Fruit fly (Drosophila melanogaster) whole organism, embryonic: Measurements from ENCODE around the gene eIF4A.

Experiments used
- BtbVII ChIP-seq: fragments of 200-800 bp; sonication (Bioruptor generic); optimal IDR thresholded peaks from 3 replicates; lab custom pipeline; 2017; ENCODE audit warnings: missing biosample characterization, mild to moderate bottlenecking, missing genetic modification characterization
- CG11247 ChIP-seq: fragments of 200-800 bp; sonication (Bioruptor generic); IDR thresholded peaks from 2 replicates; pipeline ENCODE4 v1.3.6; 2022; ENCODE audit warnings: missing biosample characterization, missing genetic modification characterization
- CG12219 ChIP-seq: fragments of 200-800 bp; sonication (Bioruptor generic); optimal IDR thresholded peaks from 3 replicates; lab custom pipeline; 2018; ENCODE audit warnings: missing biosample characterization, mild to moderate bottlenecking, missing genetic modification characterization
- CG12299 ChIP-seq: fragments of 200-800 bp; sonication (Bioruptor generic); optimal IDR thresholded peaks from 2 replicates; lab custom pipeline; 2018; ENCODE audit warnings: missing biosample characterization, mild to moderate bottlenecking, missing genetic modification characterization
- CG13296 ChIP-seq: fragments of 200-800 bp; sonication (Bioruptor generic); optimal IDR thresholded peaks from 3 replicates; lab custom pipeline; 2018; ENCODE audit warnings: missing biosample characterization, mild to moderate bottlenecking, missing genetic modification characterization
- CG14441 ChIP-seq: fragments of 200-800 bp; sonication (Bioruptor generic); IDR thresholded peaks from 2 replicates; pipeline ENCODE4 v1.3.6; 2022; ENCODE audit warnings: missing biosample characterization, missing genetic modification characterization
- CG16863 ChIP-seq: fragments of 200-800 bp; sonication (Bioruptor generic); optimal IDR thresholded peaks from 3 replicates; lab custom pipeline; 2016; ENCODE audit warnings: missing biosample characterization, missing genetic modification characterization
- CG17385 ChIP-seq: fragments of 200-800 bp; sonication (Bioruptor generic); optimal IDR thresholded peaks from 3 replicates; lab custom pipeline; 2018; ENCODE audit warnings: missing biosample characterization, mild to moderate bottlenecking, missing genetic modification characterization
- CG17829 ChIP-seq: fragments of 200-800 bp; optimal IDR thresholded peaks from 2 replicates; lab custom pipeline; 2019; ENCODE audit warnings: missing biosample characterization, mild to moderate bottlenecking, missing genetic modification characterization, moderate library complexity
- CG2116 ChIP-seq: fragments of 200-800 bp; sonication (Bioruptor generic); optimal IDR thresholded peaks from 3 replicates; lab custom pipeline; 2018; ENCODE audit warnings: missing biosample characterization, mild to moderate bottlenecking, missing genetic modification characterization
- CG2875 ChIP-seq: fragments of 200-800 bp; sonication (Bioruptor generic); optimal IDR thresholded peaks from 2 replicates; lab custom pipeline; 2017; ENCODE audit warnings: missing biosample characterization, mild to moderate bottlenecking, missing genetic modification characterization, missing genetic modification reagents
- CG30431 ChIP-seq: fragments of 200-800 bp; sonication (Bioruptor generic); optimal IDR thresholded peaks from 2 replicates; lab custom pipeline; 2017; ENCODE audit warnings: missing biosample characterization, missing genetic modification characterization
- CG43689 ChIP-seq: fragments of 200-800 bp; sonication (Bioruptor generic); IDR thresholded peaks from 2 replicates; pipeline ENCODE4 v1.3.6; 2022; ENCODE audit warnings: missing biosample characterization, missing genetic modification characterization
- CG9797 ChIP-seq: fragments of 200-800 bp; sonication (Bioruptor generic); optimal IDR thresholded peaks from 3 replicates; lab custom pipeline; 2018; ENCODE audit warnings: missing biosample characterization, mild to moderate bottlenecking, missing genetic modification characterization
- Camta ChIP-seq: fragments of 200-800 bp; sonication (Bioruptor generic); optimal IDR thresholded peaks from 2 replicates; lab custom pipeline; 2016; ENCODE audit warnings: missing biosample characterization, missing genetic modification characterization
- Chrac-16 ChIP-seq: fragments of 200-800 bp; sonication (Bioruptor generic); optimal IDR thresholded peaks from 3 replicates; lab custom pipeline; 2016; ENCODE audit warnings: missing biosample characterization, missing genetic modification characterization
- CoRest ChIP-seq: fragments of 200-800 bp; sonication (Bioruptor generic); optimal IDR thresholded peaks from 3 replicates; lab custom pipeline; 2018; ENCODE audit warnings: missing biosample characterization, mild to moderate bottlenecking, missing genetic modification characterization, moderate library complexity
- Dbx ChIP-seq: fragments of 200-800 bp; sonication (Bioruptor generic); IDR thresholded peaks from 3 replicates; pipeline ENCODE4 v1.3.6; 2022; ENCODE audit warnings: missing biosample characterization, missing genetic modification characterization
- Deaf1 ChIP-seq: fragments of 200-800 bp; optimal IDR thresholded peaks from 3 replicates; lab custom pipeline; 2019; ENCODE audit warnings: missing biosample characterization, mild to moderate bottlenecking, missing genetic modification characterization, moderate library complexity
- Fer3 ChIP-seq: fragments of 200-800 bp; sonication (Bioruptor generic); optimal IDR thresholded peaks from 2 replicates; lab custom pipeline; 2018; ENCODE audit warnings: missing biosample characterization, mild to moderate bottlenecking, missing genetic modification characterization, moderate library complexity
- GATAe ChIP-seq: fragments of 200-800 bp; sonication (Bioruptor generic); conservative IDR thresholded peaks from 2 replicates; pipeline ENCODE4 v1.3.6; 2022; ENCODE audit warnings: missing biosample characterization, missing genetic modification characterization
- HLH3B ChIP-seq: fragments of 200-800 bp; sonication (Bioruptor generic); IDR thresholded peaks from 2 replicates; pipeline ENCODE4 v1.3.6; 2022; ENCODE audit warnings: missing biosample characterization, missing genetic modification characterization
- Kr ChIP-seq: fragments of 200-800 bp; sonication (Bioruptor generic); optimal IDR thresholded peaks from 2 replicates; lab custom pipeline; 2017; ENCODE audit warnings: missing biosample characterization, mild to moderate bottlenecking, missing genetic modification characterization
- MESR4 ChIP-seq: fragments of 200-800 bp; sonication (Bioruptor generic); optimal IDR thresholded peaks from 2 replicates; lab custom pipeline; 2018; ENCODE audit warnings: missing biosample characterization, mild to moderate bottlenecking, missing genetic modification characterization, moderate library complexity
- Meics ChIP-seq: fragments of 200-800 bp; sonication (Bioruptor generic); optimal IDR thresholded peaks from 2 replicates; lab custom pipeline; 2017; ENCODE audit warnings: missing biosample characterization, mild to moderate bottlenecking, missing genetic modification characterization
- Mes4 ChIP-seq: fragments of 200-800 bp; sonication (Bioruptor generic); optimal IDR thresholded peaks from 2 replicates; lab custom pipeline; 2016; ENCODE audit warnings: missing biosample characterization, missing genetic modification characterization
- PHDP ChIP-seq: fragments of 200-800 bp; sonication (Bioruptor generic); optimal IDR thresholded peaks from 3 replicates; lab custom pipeline; 2018; ENCODE audit warnings: missing biosample characterization, mild to moderate bottlenecking, missing genetic modification characterization, moderate library complexity
- Pdp1 ChIP-seq, 2 experiments: fragments of 200-800 bp; sonication (Bioruptor generic); optimal IDR thresholded peaks; 3 replicates each; lab custom pipeline; 2016; ENCODE audit warnings: missing biosample characterization in 2 of 2, missing genetic modification characterization in 2 of 2, mild to moderate bottlenecking in 1 of 2, moderate library complexity in 1 of 2
- Scr ChIP-seq: fragments of 200-800 bp; sonication (Bioruptor generic); IDR thresholded peaks from 2 replicates; pipeline ENCODE4 v1.3.6; 2022; ENCODE audit warnings: missing biosample characterization, missing genetic modification characterization; ENCODE audit not compliant: partially characterized antibody
- Sin3A ChIP-seq: fragments of >200 bp; optimal IDR thresholded peaks from 2 replicates; lab custom pipeline; 2018
- Ssrp ChIP-seq: fragments of 200-800 bp; sonication (Bioruptor generic); optimal IDR thresholded peaks from 2 replicates; lab custom pipeline; 2018; ENCODE audit warnings: missing biosample characterization, mild to moderate bottlenecking, missing genetic modification characterization, moderate library complexity
- Trl ChIP-seq, 3 experiments: fragments of >200 bp in 2 of 3; fragments of 200-800 bp in 1 of 3; sonication (Bioruptor generic) in 1 of 3; optimal IDR thresholded peaks; 2 replicates in 1 of 3; 3 replicates in 2 of 3; lab custom pipeline; 2016 to 2017; ENCODE audit warnings: missing biosample characterization in 1 of 3, missing genetic modification characterization in 1 of 3
- YL-1 ChIP-seq: fragments of 200-800 bp; sonication (Bioruptor generic); optimal IDR thresholded peaks from 3 replicates; lab custom pipeline; 2017; ENCODE audit warnings: missing biosample characterization, mild to moderate bottlenecking, missing genetic modification characterization
- aop ChIP-seq: fragments of 200-800 bp; sonication (Bioruptor generic); IDR thresholded peaks from 2 replicates; pipeline ENCODE4 v1.3.6; 2022; ENCODE audit warnings: missing biosample characterization, missing genetic modification characterization
- bowl ChIP-seq: fragments of 200-800 bp; sonication (Bioruptor generic); IDR thresholded peaks from 2 replicates; pipeline ENCODE4 v1.3.6; 2022; ENCODE audit warnings: missing biosample characterization, missing genetic modification characterization
- dm ChIP-seq: fragments of 200-800 bp; sonication (Bioruptor generic); optimal IDR thresholded peaks from 3 replicates; lab custom pipeline; 2016; ENCODE audit warnings: missing biosample characterization, missing genetic modification characterization
- emc ChIP-seq: fragments of 200-800 bp; sonication (Bioruptor generic); optimal IDR thresholded peaks from 2 replicates; lab custom pipeline; 2016; ENCODE audit warnings: missing biosample characterization, missing genetic modification characterization
- fd3F ChIP-seq: fragments of 200-800 bp; sonication (Bioruptor generic); optimal IDR thresholded peaks from 2 replicates; lab custom pipeline; 2018; ENCODE audit warnings: missing biosample characterization, mild to moderate bottlenecking, missing genetic modification characterization, moderate library complexity
- fd96Cb ChIP-seq: fragments of 200-800 bp; sonication (Bioruptor generic); optimal IDR thresholded peaks from 2 replicates; lab custom pipeline; 2018; ENCODE audit warnings: missing biosample characterization, mild to moderate bottlenecking, missing genetic modification characterization, moderate library complexity
- grau ChIP-seq: fragments of 200-800 bp; optimal IDR thresholded peaks from 3 replicates; lab custom pipeline; 2019; ENCODE audit warnings: missing biosample characterization, mild to moderate bottlenecking, missing genetic modification characterization, moderate library complexity
- lab ChIP-seq: fragments of 200-800 bp; sonication (Bioruptor generic); optimal IDR thresholded peaks from 3 replicates; lab custom pipeline; 2017; ENCODE audit warnings: missing biosample characterization, missing genetic modification characterization, mild to moderate bottlenecking, moderate library complexity, missing genetic modification reagents
- lilli ChIP-seq: fragments of 200-800 bp; sonication (Bioruptor generic); optimal IDR thresholded peaks from 3 replicates; lab custom pipeline; 2016; ENCODE audit warnings: missing biosample characterization, missing genetic modification characterization
- nmo ChIP-seq: fragments of 200-800 bp; sonication (Bioruptor generic); optimal IDR thresholded peaks from 2 replicates; lab custom pipeline; 2018; ENCODE audit warnings: missing biosample characterization, mild to moderate bottlenecking, missing genetic modification characterization, moderate library complexity
- org-1 ChIP-seq: fragments of 200-800 bp; sonication (Bioruptor generic); optimal IDR thresholded peaks from 2 replicates; lab custom pipeline; 2017; ENCODE audit warnings: missing biosample characterization, missing genetic modification characterization
- pb ChIP-seq: fragments of 200-800 bp; sonication (Bioruptor generic); optimal IDR thresholded peaks from 3 replicates; lab custom pipeline; 2016; ENCODE audit warnings: missing biosample characterization, missing genetic modification characterization
- pho ChIP-seq: fragments of 200-800 bp; sonication (Bioruptor generic); optimal IDR thresholded peaks from 2 replicates; lab custom pipeline; 2016; ENCODE audit warnings: missing biosample characterization, missing genetic modification characterization
- rib ChIP-seq: fragments of 200-800 bp; sonication (Bioruptor generic); IDR thresholded peaks from 2 replicates; pipeline ENCODE4 v1.3.6; 2022; ENCODE audit warnings: missing biosample characterization, missing genetic modification characterization
- sens ChIP-seq: fragments of 200-800 bp; sonication (Bioruptor generic); peaks from one replicate; lab custom pipeline; 2016; ENCODE audit warnings: missing biosample characterization, missing genetic modification characterization
- sens-2 ChIP-seq: fragments of 200-800 bp; sonication (Bioruptor generic); IDR thresholded peaks from 2 replicates; pipeline ENCODE4 v1.3.6; 2022; ENCODE audit warnings: missing biosample characterization, missing genetic modification characterization

The eIF4A gene

DNA sequence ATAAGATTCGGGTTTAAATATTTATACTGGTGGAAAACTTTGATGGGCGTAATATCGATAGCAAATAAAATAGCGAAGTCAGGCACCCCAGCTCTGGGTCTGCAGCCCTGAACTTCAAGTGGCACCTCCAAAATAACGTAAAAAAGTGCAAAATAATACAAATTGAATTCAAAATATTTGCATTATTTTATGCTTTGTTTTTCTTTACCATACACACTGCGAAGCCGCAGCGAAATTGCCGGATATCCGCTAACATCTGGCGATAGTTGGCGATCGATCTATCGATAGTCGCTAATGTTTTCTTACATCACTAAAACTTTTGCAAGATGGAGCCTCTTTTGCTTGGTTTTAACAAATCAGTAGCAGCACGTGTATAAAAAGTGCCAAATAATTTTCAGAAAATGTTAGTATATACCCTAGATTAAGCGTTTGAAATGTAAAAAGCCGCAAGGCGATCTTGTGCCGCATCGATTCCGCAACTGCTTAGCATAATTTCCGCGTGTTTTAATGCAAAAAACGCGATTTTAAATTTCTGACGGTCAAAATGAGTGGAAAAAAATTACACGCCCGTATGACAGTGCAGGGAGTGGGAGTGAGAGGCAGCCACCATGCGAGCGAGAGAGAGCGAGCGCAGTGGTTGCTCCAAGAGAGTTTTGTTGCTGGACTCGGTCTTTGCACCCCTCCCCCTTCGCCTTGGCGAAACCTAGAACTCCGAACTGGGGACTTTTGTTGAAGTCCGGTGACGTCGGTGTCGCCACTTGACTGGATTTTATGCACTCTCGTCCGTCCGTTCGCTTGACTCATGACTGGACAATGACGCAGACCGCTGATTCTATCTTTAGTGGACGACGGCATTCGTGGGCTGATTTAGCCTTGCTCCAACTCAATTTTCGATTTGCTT, at the start of gene eIF4A (continued):
- TF ChIP-seq emc (GFP tag; lab: Kevin White, UChicago) (no peak), grau (tag; lab: Kevin White, UChicago) (no peak), lab (GFP tag; lab: Kevin White, UChicago) (peak; percentile 18), Deaf1 (no peak), Kr (GFP tag; lab: Kevin White, UChicago) (no peak), CG30431 (GFP tag; lab: Kevin White, UChicago) (no peak), BtbVII (peak; percentile 16), sens-2 (GFP tag; lab: Robert Waterston, UW) (no peak), CG12299 (peak; percentile 10), Sin3A (lab: Kevin White, UChicago) (peak; percentile 96), Ssrp (tag; lab: Kevin White, UChicago) (peak; percentile 12), fd96Cb (tag; lab: Kevin White, UChicago) (no peak), MESR4 (GFP tag; lab: Kevin White, UChicago) (peak; percentile 96), Chrac-16 (GFP tag; lab: Kevin White, UChicago) (no peak), CG17829 (tag; lab: Kevin White, UChicago) (peak; percentile 12), lilli (GFP tag; lab: Kevin White, UChicago) (no peak), CG9797 (GFP tag; lab: Kevin White, UChicago) (peak; percentile 8), CG16863 (GFP tag; lab: Kevin White, UChicago) (no peak), pho (GFP tag; lab: Kevin White, UChicago) (no peak), GATAe (GFP tag; lab: Robert Waterston, UW) (no peak), Trl (optimal IDR thresholded peaks at IDR 0.05; lab: Kevin White, UChicago) (peak; percentile 84 to 90), Trl (GFP tag; optimal IDR thresholded peaks at IDR 0.05; lab: Kevin White, UChicago) (no peak), CoRest (tag; lab: Kevin White, UChicago) (peak; percentile 53), Pdp1 (GFP tag; optimal IDR thresholded peaks at IDR 0.05; lab: Kevin White, UChicago) (peak in 1 of 2 experiments; percentile 40), PHDP (peak; percentile 41), YL-1 (GFP tag; lab: Kevin White, UChicago) (peak; percentile 24), CG2116 (GFP tag; lab: Kevin White, UChicago) (peak; percentile 51), rib (GFP tag; lab: Robert Waterston, UW) (no peak), dm (GFP tag; lab: Kevin White, UChicago) (peak; percentile 85), CG11247 (GFP tag; lab: Robert Waterston, UW) (no peak), CG14441 (no peak), pb (GFP tag; lab: Kevin White, UChicago) (no peak), Fer3 (tag; lab: Kevin White, UChicago) (peak; percentile 48), Scr (no peak), HLH3B (no peak), CG12219 (GFP tag; lab: Kevin White, UChicago) (peak; percentile 17), Dbx (GFP tag; lab: Robert Waterston, UW) (no peak), sens (peak; percentile 84), CG43689 (no peak), CG13296 (GFP tag; lab: Kevin White, UChicago) (peak; percentile 58), CG17385 (GFP tag; lab: Kevin White, UChicago) (peak; percentile 16), org-1 (GFP tag; lab: Kevin White, UChicago) (peak; percentile 16), fd3F (GFP tag; lab: Kevin White, UChicago) (no peak), bowl (no peak), Mes4 (GFP tag; lab: Kevin White, UChicago) (peak; percentile 54), nmo (GFP tag; lab: Kevin White, UChicago) (peak; percentile 65), Camta (GFP tag; lab: Kevin White, UChicago) (no peak), aop (GFP tag; lab: Robert Waterston, UW) (no peak), Meics (GFP tag; lab: Kevin White, UChicago) (peak; percentile 15), CG2875 (peak; percentile 32)
